Fruit fly (Drosophila melanogaster) whole organism, prepupa: Measurements from ENCODE around the gene crn.
A peak's percentile ranks its signal among the peaks of the same experiment; 100 is the strongest.

ENCODE experiments used
- Blimp-1 ChIP-seq: fragments of 200-800 bp; sonication (Bioruptor generic); optimal IDR thresholded peaks from 3 replicates; lab custom pipeline; 2017; ENCODE audit warnings: missing biosample characterization, missing genetic modification characterization, mild to moderate bottlenecking, moderate library complexity, missing genetic modification reagents
- CG10631 ChIP-seq: fragments of 200-800 bp; sonication (Bioruptor generic); optimal IDR thresholded peaks from 2 replicates; lab custom pipeline; 2016; ENCODE audit warnings: missing biosample characterization, missing genetic modification characterization
- CG11294 ChIP-seq: fragments of 200-800 bp; sonication (Bioruptor generic); IDR thresholded peaks from 2 replicates; pipeline ENCODE4 v1.3.6; 2022; ENCODE audit warnings: missing biosample characterization, missing genetic modification characterization
- CG11902 ChIP-seq: fragments of 200-800 bp; sonication (Bioruptor generic); optimal IDR thresholded peaks from 3 replicates; lab custom pipeline; 2016; ENCODE audit warnings: missing biosample characterization, missing genetic modification characterization
- CG15336 ChIP-seq: fragments of 200-800 bp; sonication (Bioruptor generic); IDR thresholded peaks from 2 replicates; pipeline ENCODE4 v1.3.6; 2022; ENCODE audit warnings: missing biosample characterization, missing genetic modification characterization
- CG1621 ChIP-seq: fragments of 200-800 bp; sonication (Bioruptor generic); optimal IDR thresholded peaks from 3 replicates; lab custom pipeline; 2018; ENCODE audit warnings: missing biosample characterization, mild to moderate bottlenecking, missing genetic modification characterization
- CG16779 ChIP-seq: fragments of 200-800 bp; sonication (Bioruptor generic); optimal IDR thresholded peaks from 3 replicates; lab custom pipeline; 2017; ENCODE audit warnings: missing biosample characterization, mild to moderate bottlenecking, missing genetic modification characterization
- CG32006 ChIP-seq: fragments of 200-800 bp; sonication (Bioruptor generic); optimal IDR thresholded peaks from 3 replicates; lab custom pipeline; 2017; ENCODE audit warnings: missing biosample characterization, mild to moderate bottlenecking, missing genetic modification characterization
- CG34406 ChIP-seq: fragments of 200-800 bp; sonication (Bioruptor generic); optimal IDR thresholded peaks from 3 replicates; lab custom pipeline; 2016; ENCODE audit warnings: missing biosample characterization, missing genetic modification characterization
- CG3919 ChIP-seq: fragments of 200-800 bp; sonication (Bioruptor generic); optimal IDR thresholded peaks from 3 replicates; lab custom pipeline; 2016; ENCODE audit warnings: missing biosample characterization, missing genetic modification characterization
- CG4318 ChIP-seq: fragments of 200-800 bp; sonication (Bioruptor generic); optimal IDR thresholded peaks from 3 replicates; lab custom pipeline; 2017; ENCODE audit warnings: missing biosample characterization, mild to moderate bottlenecking, missing genetic modification characterization
- CG6163 ChIP-seq: fragments of 200-800 bp; sonication (Bioruptor generic); IDR thresholded peaks from 3 replicates; pipeline ENCODE4 v1.3.6; 2022; ENCODE audit warnings: missing biosample characterization, missing genetic modification characterization
- CG6276 ChIP-seq: fragments of 200-800 bp; sonication (Bioruptor generic); optimal IDR thresholded peaks from 2 replicates; lab custom pipeline; 2017; ENCODE audit warnings: missing biosample characterization, mild to moderate bottlenecking, missing genetic modification characterization
- CG6792 ChIP-seq: fragments of 200-800 bp; sonication (Bioruptor generic); optimal IDR thresholded peaks from 3 replicates; lab custom pipeline; 2016; ENCODE audit warnings: missing biosample characterization, missing genetic modification characterization
- CG6808 ChIP-seq: fragments of 200-800 bp; sonication (Bioruptor generic); optimal IDR thresholded peaks from 3 replicates; lab custom pipeline; 2017; ENCODE audit warnings: missing biosample characterization, missing genetic modification characterization, mild to moderate bottlenecking, moderate library complexity, missing genetic modification reagents
- CG8119 ChIP-seq: fragments of 200-800 bp; sonication (Bioruptor generic); IDR thresholded peaks from 3 replicates; pipeline ENCODE4 v1.3.6; 2022; ENCODE audit warnings: missing biosample characterization, missing genetic modification characterization
- CG8319 ChIP-seq: fragments of 200-800 bp; sonication (Bioruptor generic); optimal IDR thresholded peaks from 3 replicates; lab custom pipeline; 2016; ENCODE audit warnings: missing biosample characterization, missing genetic modification characterization
- CG9139 ChIP-seq: fragments of 200-800 bp; sonication (Bioruptor generic); optimal IDR thresholded peaks from 3 replicates; lab custom pipeline; 2017; ENCODE audit warnings: missing biosample characterization, mild to moderate bottlenecking, missing genetic modification characterization
- Eip75B ChIP-seq: fragments of 200-800 bp; sonication (Bioruptor generic); optimal IDR thresholded peaks from 3 replicates; lab custom pipeline; 2016; ENCODE audit warnings: missing biosample characterization, missing genetic modification characterization
- Eip78C ChIP-seq: fragments of 200-800 bp; sonication (Bioruptor generic); peaks from one replicate; lab custom pipeline; 2016; ENCODE audit warnings: missing biosample characterization, missing genetic modification characterization
- Eip93F ChIP-seq: fragments of 200-800 bp; sonication (Bioruptor generic); optimal IDR thresholded peaks from 2 replicates; lab custom pipeline; 2016; ENCODE audit warnings: missing biosample characterization, mild to moderate bottlenecking, missing genetic modification characterization
- Ets21C ChIP-seq: fragments of 200-800 bp; sonication (Bioruptor generic); optimal IDR thresholded peaks from 3 replicates; lab custom pipeline; 2016; ENCODE audit warnings: missing biosample characterization, missing genetic modification characterization
- Gug ChIP-seq: fragments of 200-800 bp; sonication (Bioruptor generic); IDR thresholded peaks from 2 replicates; pipeline ENCODE4 v1.3.6; 2022; ENCODE audit warnings: missing biosample characterization, missing genetic modification characterization
- Hr39 ChIP-seq: fragments of 200-800 bp; sonication (Bioruptor generic); optimal IDR thresholded peaks from 2 replicates; lab custom pipeline; 2016; ENCODE audit warnings: missing biosample characterization, missing genetic modification characterization
- Lpt ChIP-seq: fragments of 200-800 bp; sonication (Bioruptor generic); optimal IDR thresholded peaks from 3 replicates; lab custom pipeline; 2016; ENCODE audit warnings: missing biosample characterization, missing genetic modification characterization
- OdsH ChIP-seq: fragments of 200-800 bp; sonication (Bioruptor generic); optimal IDR thresholded peaks from 3 replicates; lab custom pipeline; 2016; ENCODE audit warnings: missing biosample characterization, missing genetic modification characterization
- Smox ChIP-seq: fragments of 200-800 bp; sonication (Bioruptor generic); optimal IDR thresholded peaks from 3 replicates; lab custom pipeline; 2016; ENCODE audit warnings: missing biosample characterization, missing genetic modification characterization
- Sox102F ChIP-seq: fragments of 200-800 bp; sonication (Bioruptor generic); optimal IDR thresholded peaks from 2 replicates; lab custom pipeline; 2016; ENCODE audit warnings: missing biosample characterization, mild to moderate bottlenecking, missing genetic modification characterization
- Sox14 ChIP-seq: fragments of 200-800 bp; sonication (Bioruptor generic); optimal IDR thresholded peaks from 3 replicates; lab custom pipeline; 2016; ENCODE audit warnings: missing biosample characterization, missing genetic modification characterization
- Sox15 ChIP-seq: fragments of 200-800 bp; sonication (Bioruptor generic); optimal IDR thresholded peaks from 3 replicates; lab custom pipeline; 2016; ENCODE audit warnings: missing biosample characterization, missing genetic modification characterization
- achi ChIP-seq: fragments of 200-800 bp; sonication (Bioruptor generic); optimal IDR thresholded peaks from 3 replicates; lab custom pipeline; 2016; ENCODE audit warnings: missing biosample characterization, missing genetic modification characterization
- acj6 ChIP-seq: fragments of 200-800 bp; sonication (Bioruptor generic); optimal IDR thresholded peaks from 3 replicates; lab custom pipeline; 2016; ENCODE audit warnings: missing biosample characterization, missing genetic modification characterization
- cyc ChIP-seq: fragments of 200-800 bp; sonication (Bioruptor generic); optimal IDR thresholded peaks from 3 replicates; lab custom pipeline; 2016; ENCODE audit warnings: missing biosample characterization, missing genetic modification characterization
- dac ChIP-seq: fragments of 200-800 bp; sonication (Bioruptor generic); optimal IDR thresholded peaks from 2 replicates; lab custom pipeline; 2017; ENCODE audit warnings: missing biosample characterization, mild to moderate bottlenecking, missing genetic modification characterization
- eg ChIP-seq: fragments of 200-800 bp; sonication (Bioruptor generic); IDR thresholded peaks from 3 replicates; pipeline ENCODE4 v1.3.6; 2022; ENCODE audit warnings: missing biosample characterization, missing genetic modification characterization
- esn ChIP-seq: fragments of 200-800 bp; sonication (Bioruptor generic); optimal IDR thresholded peaks from 2 replicates; lab custom pipeline; 2016; ENCODE audit warnings: missing biosample characterization, mild to moderate bottlenecking, missing genetic modification characterization, moderate library complexity
- fd59A ChIP-seq: fragments of 200-800 bp; sonication (Bioruptor generic); optimal IDR thresholded peaks from 2 replicates; lab custom pipeline; 2017; ENCODE audit warnings: missing biosample characterization, mild to moderate bottlenecking, missing genetic modification characterization, missing genetic modification reagents
- fd85E ChIP-seq: fragments of 200-800 bp; sonication (Bioruptor generic); optimal IDR thresholded peaks from 3 replicates; lab custom pipeline; 2016; ENCODE audit warnings: missing biosample characterization, missing genetic modification characterization
- net ChIP-seq: fragments of 200-800 bp; sonication (Bioruptor generic); optimal IDR thresholded peaks from 3 replicates; lab custom pipeline; 2016; ENCODE audit warnings: missing biosample characterization, missing genetic modification characterization
- pdm3 ChIP-seq: fragments of 200-800 bp; sonication (Bioruptor generic); optimal IDR thresholded peaks from 3 replicates; lab custom pipeline; 2016; ENCODE audit warnings: missing biosample characterization, missing genetic modification characterization
- ss ChIP-seq, 2 experiments: fragments of 200-800 bp; sonication (Bioruptor generic); optimal IDR thresholded peaks; 2 replicates in 1 of 2; 3 replicates in 1 of 2; lab custom pipeline; 2017 to 2018; ENCODE audit warnings: mild to moderate bottlenecking in 2 of 2, missing biosample characterization in 2 of 2, missing genetic modification characterization in 2 of 2, moderate library complexity in 1 of 2
- svp ChIP-seq: fragments of 200-800 bp; sonication (Bioruptor generic); peaks from one replicate; lab custom pipeline; 2016; ENCODE audit warnings: missing biosample characterization, missing genetic modification characterization
- topi ChIP-seq: fragments of 200-800 bp; sonication (Bioruptor generic); optimal IDR thresholded peaks from 3 replicates; lab custom pipeline; 2016; ENCODE audit warnings: missing biosample characterization, missing genetic modification characterization
- vri ChIP-seq: fragments of 200-800 bp; sonication (Bioruptor generic); optimal IDR thresholded peaks from 3 replicates; lab custom pipeline; 2016; ENCODE audit warnings: missing biosample characterization, mild to moderate bottlenecking, missing genetic modification characterization

Gene crn

dm6 chrX:2255035-2255434, 5.3 kb upstream of the crn start:
- TF ChIP-seq fd85E (GFP tag; lab: Kevin White, UChicago) = no peak
- TF ChIP-seq CG16779 (tag; lab: Kevin White, UChicago) = no peak

- TF ChIP-seq CG8319 (GFP tag; lab: Kevin White, UChicago) = no peak
- TF ChIP-seq Eip93F = no peak
- peak; percentile 36 for TF ChIP-seq Eip78C (GFP tag; lab: Kevin White, UChicago)
- no peak for TF ChIP-seq CG8119 (GFP tag; lab: Robert Waterston, UW)
- no peak for TF ChIP-seq ss (GFP tag; optimal IDR thresholded peaks at IDR 0.05; lab: Kevin White, UChicago)
- TF ChIP-seq CG6792 = no peak
- no peak for TF ChIP-seq net (GFP tag; lab: Kevin White, UChicago)
- peak; percentile 65; the same call in 2 of the 3 replicates for TF ChIP-seq CG6163 (GFP tag; lab: Robert Waterston, UW)
- no peak for TF ChIP-seq Smox
- TF ChIP-seq dac = no peak
- TF ChIP-seq fd59A (GFP tag; lab: Kevin White, UChicago) = no peak
- TF ChIP-seq CG10631 (GFP tag; lab: Kevin White, UChicago) = no peak
- TF ChIP-seq eg (GFP tag; lab: Robert Waterston, UW) = peak; percentile 70
- no peak for TF ChIP-seq esn (GFP tag; lab: Kevin White, UChicago)
- TF ChIP-seq CG16779 (tag; lab: Kevin White, UChicago) = no peak
- no peak for TF ChIP-seq CG34406 (GFP tag; lab: Kevin White, UChicago)
- no peak for TF ChIP-seq vri
- no peak for TF ChIP-seq Ets21C
- TF ChIP-seq Sox15 = no peak
- TF ChIP-seq topi = no peak
- TF ChIP-seq CG6276 (GFP tag; lab: Kevin White, UChicago) = peak; percentile 37
- TF ChIP-seq OdsH (GFP tag; lab: Kevin White, UChicago) = no peak
- no peak for TF ChIP-seq cyc (GFP tag; lab: Kevin White, UChicago)
- TF ChIP-seq pdm3 (GFP tag; lab: Kevin White, UChicago) = no peak
- no peak for TF ChIP-seq CG4318 (GFP tag; lab: Kevin White, UChicago)
- TF ChIP-seq Gug (GFP tag; lab: Robert Waterston, UW) = no peak
- no peak for TF ChIP-seq Sox102F (GFP tag; lab: Kevin White, UChicago)
- no peak for TF ChIP-seq Hr39 (GFP tag; lab: Kevin White, UChicago)
- TF ChIP-seq Eip75B (GFP tag; lab: Kevin White, UChicago) = no peak
- no peak for TF ChIP-seq svp
- TF ChIP-seq CG15336 (GFP tag; lab: Robert Waterston, UW) = 0 out of 2 replicates have a peak, but pooled peaks have one; percentile 8
- TF ChIP-seq CG6808 (GFP tag; lab: Kevin White, UChicago) = no peak
- no peak for TF ChIP-seq CG32006 (GFP tag; lab: Kevin White, UChicago)
- TF ChIP-seq Blimp-1 (GFP tag; lab: Kevin White, UChicago) = no peak
- TF ChIP-seq fd85E (GFP tag; lab: Kevin White, UChicago) = no peak
- no peak for TF ChIP-seq CG11902 (GFP tag; lab: Kevin White, UChicago)
- no peak for TF ChIP-seq CG1621
Observed at dm6 chrX:2254020-2254626, 4.3 kb upstream of the crn start, which contains the start of gene CG3091. CG3091 (minus strand) TSS chrX:2254197.

dm6 chrX:2251688-2252087, 1.9 kb upstream of the crn start, which contains the start of gene CG3191:
CG3191 (minus strand) TSS chrX:2251993.
- TF ChIP-seq Smox (no peak), Sox14 (GFP tag; lab: Kevin White, UChicago) (no peak), Sox15 (no peak), CG10631 (GFP tag; lab: Kevin White, UChicago) (no peak), CG8119 (GFP tag; lab: Robert Waterston, UW) (no peak), CG11294 (no peak), ss (GFP tag; optimal IDR thresholded peaks at IDR 0.05; lab: Kevin White, UChicago) (no peak), svp (no peak), CG3919 (no peak), CG9139 (GFP tag; lab: Kevin White, UChicago) (no peak), acj6 (GFP tag; lab: Kevin White, UChicago) (no peak), Lpt (GFP tag; lab: Kevin White, UChicago) (no peak), Gug (GFP tag; lab: Robert Waterston, UW) (no peak), cyc (GFP tag; lab: Kevin White, UChicago) (no peak), CG32006 (GFP tag; lab: Kevin White, UChicago) (no peak), net (GFP tag; lab: Kevin White, UChicago) (no peak), achi (GFP tag; lab: Kevin White, UChicago) (no peak), dac (no peak)
